Worm (Caenorhabditis elegans) whole organism, mixed stage, embryonic: Measurements from ENCODE around the gene lron-14.

ENCODE experiments used
- bed-3 ChIP-seq: fragments of 200-800 bp; sonication (Bioruptor generic); optimal IDR thresholded peaks from 3 replicates; lab custom pipeline; 2018; ENCODE audit warnings: mild to moderate bottlenecking, missing genetic modification characterization, moderate library complexity, missing compliant biosample characterization
- blmp-1 ChIP-seq: fragments of 150-350 bp; optimal IDR thresholded peaks from 2 replicates; lab custom pipeline; 2014; ENCODE audit warnings: missing biosample characterization, missing genetic modification characterization
- ceh-39 ChIP-seq: fragments of 150-350 bp; optimal IDR thresholded peaks from 2 replicates; lab custom pipeline; 2014; ENCODE audit warnings: missing biosample characterization, missing genetic modification characterization
- ceh-83 ChIP-seq: fragments of 200-800 bp; sonication (Bioruptor generic); optimal IDR thresholded peaks from 2 replicates; lab custom pipeline; 2018; ENCODE audit warnings: mild to moderate bottlenecking, missing genetic modification characterization, missing compliant biosample characterization
- ces-1 ChIP-seq: fragments of 150-350 bp; optimal IDR thresholded peaks from 2 replicates; lab custom pipeline; 2014; ENCODE audit warnings: missing biosample characterization, missing genetic modification reagents, missing genetic modification characterization
- cnd-1 ChIP-seq: fragments of 200-800 bp; sonication (Bioruptor generic); optimal IDR thresholded peaks from 2 replicates; lab custom pipeline; 2018; ENCODE audit warnings: mild to moderate bottlenecking, missing genetic modification characterization, missing compliant biosample characterization
- drap-1 ChIP-seq: fragments of 200-800 bp; sonication (Bioruptor generic); optimal IDR thresholded peaks from 3 replicates; lab custom pipeline; 2018; ENCODE audit warnings: mild to moderate bottlenecking, missing genetic modification characterization, missing compliant biosample characterization
- elt-3 ChIP-seq: fragments of 150-350 bp; optimal IDR thresholded peaks from 2 replicates; lab custom pipeline; 2014; ENCODE audit warnings: missing biosample characterization, missing genetic modification characterization
- ham-2 ChIP-seq: fragments of 200-800 bp; sonication (Bioruptor generic); optimal IDR thresholded peaks from 2 replicates; lab custom pipeline; 2018; ENCODE audit warnings: mild to moderate bottlenecking, missing genetic modification characterization, missing compliant biosample characterization
- hlh-1 ChIP-seq: fragments of 150-350 bp; optimal IDR thresholded peaks from 2 replicates; lab custom pipeline; 2014; ENCODE audit warnings: missing biosample characterization, missing genetic modification reagents, missing genetic modification characterization
- lin-13 ChIP-seq: fragments of 150-350 bp; optimal IDR thresholded peaks from 2 replicates; lab custom pipeline; 2014; ENCODE audit warnings: missing biosample characterization, missing genetic modification characterization
- lin-32 ChIP-seq: fragments of 200-800 bp; sonication (Bioruptor generic); optimal IDR thresholded peaks from 2 replicates; lab custom pipeline; 2018; ENCODE audit warnings: mild to moderate bottlenecking, missing genetic modification characterization, missing compliant biosample characterization
- lsy-2 ChIP-seq: fragments of 150-350 bp; optimal IDR thresholded peaks from 2 replicates; lab custom pipeline; 2014; ENCODE audit warnings: missing biosample characterization, missing genetic modification characterization
- mab-5 ChIP-seq: fragments of 150-350 bp; optimal IDR thresholded peaks from 2 replicates; lab custom pipeline; 2014; ENCODE audit warnings: missing biosample characterization, missing genetic modification characterization
- mep-1 ChIP-seq: fragments of 150-350 bp; optimal IDR thresholded peaks from 2 replicates; lab custom pipeline; 2017; ENCODE audit warnings: missing biosample characterization, missing genetic modification reagents, missing genetic modification characterization, inconsistent platforms
- mls-2 ChIP-seq: sonication (generic microtip); optimal IDR thresholded peaks from 2 replicates; lab custom pipeline; 2016; ENCODE audit warnings: mild to moderate bottlenecking, missing genetic modification characterization, moderate library complexity, missing compliant biosample characterization
- nhr-2 ChIP-seq: fragments of 150-350 bp; optimal IDR thresholded peaks from 2 replicates; lab custom pipeline; 2014; ENCODE audit warnings: missing biosample characterization, missing genetic modification characterization
- nhr-237 ChIP-seq: fragments of 150-350 bp; optimal IDR thresholded peaks from 2 replicates; lab custom pipeline; 2014; ENCODE audit warnings: missing biosample characterization, missing genetic modification characterization
- nhr-28 ChIP-seq: fragments of 150-350 bp; optimal IDR thresholded peaks from 2 replicates; lab custom pipeline; 2014; ENCODE audit warnings: missing biosample characterization, missing genetic modification characterization
- nhr-76 ChIP-seq: sonication (generic microtip); optimal IDR thresholded peaks from 2 replicates; lab custom pipeline; 2017; ENCODE audit warnings: missing biosample characterization, missing genetic modification characterization
- sem-2 ChIP-seq: fragments of 200-800 bp; sonication (Bioruptor generic); optimal IDR thresholded peaks from 2 replicates; lab custom pipeline; 2018; ENCODE audit warnings: mild to moderate bottlenecking, missing genetic modification characterization, missing compliant biosample characterization
- snpc-4 ChIP-seq: fragments of 150-350 bp; optimal IDR thresholded peaks from 2 replicates; lab custom pipeline; 2014; ENCODE audit warnings: missing biosample characterization, missing genetic modification characterization
- tbx-8 ChIP-seq: fragments of 200-800 bp; sonication (Bioruptor generic); optimal IDR thresholded peaks from 2 replicates; lab custom pipeline; 2018; ENCODE audit warnings: mild to moderate bottlenecking, missing genetic modification characterization, moderate library complexity, missing compliant biosample characterization
- unc-120 ChIP-seq: sonication (generic microtip); optimal IDR thresholded peaks from 2 replicates; lab custom pipeline; 2017; ENCODE audit warnings: missing genetic modification characterization, missing compliant biosample characterization; ENCODE audit not compliant: poor library complexity, severe bottlenecking
- unc-39 ChIP-seq: fragments of 150-350 bp; optimal IDR thresholded peaks from 2 replicates; lab custom pipeline; 2014; ENCODE audit warnings: missing biosample characterization, missing genetic modification characterization
- unc-62 ChIP-seq: fragments of 150-350 bp; optimal IDR thresholded peaks from 2 replicates; lab custom pipeline; 2014; ENCODE audit warnings: missing biosample characterization, missing genetic modification reagents, missing genetic modification characterization
- zip-8 ChIP-seq: fragments of 150-350 bp; optimal IDR thresholded peaks from 2 replicates; lab custom pipeline; 2014; ENCODE audit warnings: missing biosample characterization, missing genetic modification characterization
- ztf-11 ChIP-seq: fragments of 150-350 bp; optimal IDR thresholded peaks from 2 replicates; lab custom pipeline; 2014; ENCODE audit warnings: missing biosample characterization, missing genetic modification characterization

The lron-14 gene

ce11 chrIV:9563079-9563478 lies 3.3 kb downstream of the lron-14 start, which contains the start of gene col-122:
Gene col-122 (plus strand): TSS chrIV:9563379.
- no peak for TF ChIP-seq lin-32 (GFP tag; lab: Kevin White, UChicago)
- TF ChIP-seq nhr-76: no peak
- TF ChIP-seq unc-39 (tag; lab: Kevin White, UChicago): no peak
- TF ChIP-seq blmp-1: no peak
- no peak for TF ChIP-seq drap-1 (GFP tag; lab: Kevin White, UChicago)
- TF ChIP-seq ces-1 (GFP tag; lab: Kevin White, UChicago): no peak
- TF ChIP-seq ceh-39 (tag; lab: Kevin White, UChicago): no peak
- TF ChIP-seq, all 35 proteins: peak for 0

- TF ChIP-seq unc-120: no peak
- TF ChIP-seq ham-2 (GFP tag; lab: Kevin White, UChicago): no peak
- TF ChIP-seq tbx-8: no peak
- no peak for TF ChIP-seq snpc-4
- TF ChIP-seq elt-3 (tag; lab: Kevin White, UChicago): no peak
- no peak for TF ChIP-seq zip-8 (tag; lab: Kevin White, UChicago)
- no peak for TF ChIP-seq lsy-2 (tag; lab: Kevin White, UChicago)
- no peak for TF ChIP-seq nhr-28 (tag; lab: Kevin White, UChicago)
- no peak for TF ChIP-seq bed-3 (GFP tag; lab: Kevin White, UChicago)
- no peak for TF ChIP-seq mep-1 (tag; lab: Kevin White, UChicago)
- no peak for TF ChIP-seq mls-2 (tag; lab: Kevin White, UChicago)
- TF ChIP-seq nhr-2: no peak
- no peak for TF ChIP-seq ces-1 (GFP tag; lab: Kevin White, UChicago)
- no peak for TF ChIP-seq sem-2 (GFP tag; lab: Kevin White, UChicago)
Observed at ce11 chrIV:9545986-9546385, 20.4 kb downstream of the lron-14 start, which contains the start of gene T05A1.5. Gene T05A1.5 (plus strand): TSS chrIV:9546286.

ce11 chrIV:9540342-9540856 lies 26.0 kb downstream of the lron-14 start, which contains the start of gene fbl-1:
Gene fbl-1 (plus strand): TSS chrIV:9540806.
- TF ChIP-seq lsy-2 (tag; lab: Kevin White, UChicago) (no peak), mab-5 (tag; lab: Kevin White, UChicago) (no peak), nhr-2 (no peak), nhr-237 (tag; lab: Kevin White, UChicago) (no peak), zip-8 (tag; lab: Kevin White, UChicago) (no peak), snpc-4 (no peak), mls-2 (tag; lab: Kevin White, UChicago) (no peak), elt-3 (tag; lab: Kevin White, UChicago) (no peak), cnd-1 (tag; lab: Kevin White, UChicago) (no peak), nhr-28 (tag; lab: Kevin White, UChicago) (no peak)

DNA sequence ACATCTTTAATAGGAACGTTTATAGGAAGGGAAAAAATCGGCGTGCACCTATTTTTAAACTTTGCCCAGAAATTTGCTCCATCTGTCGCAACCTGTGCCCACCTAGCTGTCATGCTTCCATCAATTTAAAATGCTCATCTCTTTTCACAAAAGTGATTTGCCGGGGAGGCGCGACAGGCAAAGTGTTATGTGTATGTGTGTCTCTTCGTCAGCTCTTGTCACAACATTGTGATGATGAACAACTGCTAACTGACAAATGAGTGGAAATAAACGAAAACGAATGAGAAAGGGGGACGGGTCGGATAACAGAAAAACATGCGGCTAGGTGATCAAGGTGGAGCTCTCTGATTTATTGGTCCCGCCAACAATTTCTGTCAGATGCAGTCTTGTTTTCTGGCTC lies 28.2 kb downstream of the lron-14 start:
- TF ChIP-seq mls-2 (tag; lab: Kevin White, UChicago) (no peak), unc-62 (GFP tag; lab: Kevin White, UChicago) (peak; percentile 98), hlh-1 (peak; percentile 91)

DNA sequence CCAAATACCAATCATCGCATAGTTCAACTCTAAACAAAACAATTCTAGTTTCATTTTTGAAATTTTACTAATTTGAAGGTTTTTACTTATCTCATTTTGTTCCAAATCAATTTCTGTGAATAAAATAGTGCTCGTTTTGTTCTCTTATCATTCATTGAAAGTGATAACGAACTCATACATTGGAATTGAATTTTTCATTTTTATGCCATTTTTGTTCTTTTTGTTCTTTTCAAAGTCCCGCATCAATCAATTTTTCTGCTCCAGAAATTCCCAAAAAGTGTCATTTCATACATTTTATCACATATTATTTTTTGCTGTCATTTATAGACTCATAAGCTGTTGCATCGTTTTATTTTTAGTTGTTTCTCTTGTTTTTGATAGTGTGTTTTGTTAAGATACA lies 28.9 kb downstream of the lron-14 start:
- no peak for TF ChIP-seq lin-13 (tag; lab: Kevin White, UChicago)
- TF ChIP-seq sem-2 (GFP tag; lab: Kevin White, UChicago): no peak
- TF ChIP-seq cnd-1 (tag; lab: Kevin White, UChicago): no peak
- no peak for TF ChIP-seq ztf-11 (tag; lab: Kevin White, UChicago)
- TF ChIP-seq tbx-8: no peak
- TF ChIP-seq zip-8 (tag; lab: Kevin White, UChicago): no peak
- no peak for TF ChIP-seq unc-39 (tag; lab: Kevin White, UChicago)
- TF ChIP-seq ceh-83 (GFP tag; lab: Kevin White, UChicago): no peak
- no peak for TF ChIP-seq drap-1 (GFP tag; lab: Kevin White, UChicago)
- no peak for TF ChIP-seq lin-32 (GFP tag; lab: Kevin White, UChicago)
- no peak for TF ChIP-seq snpc-4
- TF ChIP-seq ces-1 (GFP tag; lab: Kevin White, UChicago): no peak
- TF ChIP-seq nhr-2: no peak
- TF ChIP-seq mls-2 (tag; lab: Kevin White, UChicago): no peak

ce11 chrIV:9536124-9536523 lies 30.3 kb downstream of the lron-14 start:
- no peak for TF ChIP-seq unc-62 (GFP tag; lab: Kevin White, UChicago)
- no peak for TF ChIP-seq tbx-8
- no peak for TF ChIP-seq blmp-1
- TF ChIP-seq cnd-1 (tag; lab: Kevin White, UChicago): no peak
- TF ChIP-seq ces-1 (GFP tag; lab: Kevin White, UChicago): no peak
- TF ChIP-seq unc-120: no peak
- TF ChIP-seq ztf-11 (tag; lab: Kevin White, UChicago): no peak
